Worm (Caenorhabditis elegans): ENCODE measurements around the gene F28G4.3.

ce11 chrV:16244078-16244477, 43.4 kb downstream of the F28G4.3 start, which contains the start of gene srh-104:
- no peak for TF ChIP-seq ztf-6 (GFP tag; IDR thresholded peaks at IDR 0.05)
- no peak for TF ChIP-seq tbx-9 (tag; optimal IDR thresholded peaks at IDR 0.05; ENCODE audit: borderline replicate concordance)
- no peak for TF ChIP-seq ceh-58 (GFP tag; IDR thresholded peaks at IDR 0.05)
- no peak for TF ChIP-seq F33H1.4 (GFP tag; IDR thresholded peaks at IDR 0.05)
- TF ChIP-seq T26A5.8 (tag; optimal IDR thresholded peaks at IDR 0.05), result no peak
- TF ChIP-seq ztf-22 (GFP tag; optimal IDR thresholded peaks at IDR 0.05), result no peak
- no peak for TF ChIP-seq ztf-25 (GFP tag; IDR thresholded peaks at IDR 0.05)
- no peak for TF ChIP-seq F49E8.2 (tag; optimal IDR thresholded peaks at IDR 0.05; ENCODE audit: insufficient read depth)
- no peak for TF ChIP-seq tbp1 (GFP tag; optimal IDR thresholded peaks at IDR 0.05)
- TF ChIP-seq repo-1 (tag; optimal IDR thresholded peaks at IDR 0.05), result no peak
- TF ChIP-seq hlh-26 (GFP tag; conservative IDR thresholded peaks at IDR 0.05), result no peak
- no peak for TF ChIP-seq sea-2 (GFP tag; IDR thresholded peaks at IDR 0.05)
- TF ChIP-seq nhr-120 (GFP tag; IDR thresholded peaks at IDR 0.05), result no peak
- no peak for TF ChIP-seq snpc-4 (GFP tag; optimal IDR thresholded peaks at IDR 0.05)
- no peak for TF ChIP-seq snpc-4 (tag; optimal IDR thresholded peaks at IDR 0.05)
